Worm (Caenorhabditis elegans) whole organism, L4/young adult: ENCODE data around the gene F59B10.4.

Experiments
- W03F9.2 ChIP-seq: fragments of 150-350 bp; optimal IDR thresholded peaks from 2 replicates; lab custom pipeline; 2014; ENCODE audit warnings: missing biosample characterization, missing genetic modification characterization
- dao-5 ChIP-seq: sonication (generic microtip); optimal IDR thresholded peaks from 2 replicates; lab custom pipeline; 2016; ENCODE audit warnings: missing genotype, missing genetic modification characterization, moderate library complexity, missing compliant biosample characterization
- him-1 ChIP-seq: sonication (generic microtip); optimal IDR thresholded peaks from 2 replicates; lab custom pipeline; 2016; ENCODE audit warnings: missing genotype, missing genetic modification reagents, missing genetic modification characterization, missing compliant biosample characterization

DNA sequence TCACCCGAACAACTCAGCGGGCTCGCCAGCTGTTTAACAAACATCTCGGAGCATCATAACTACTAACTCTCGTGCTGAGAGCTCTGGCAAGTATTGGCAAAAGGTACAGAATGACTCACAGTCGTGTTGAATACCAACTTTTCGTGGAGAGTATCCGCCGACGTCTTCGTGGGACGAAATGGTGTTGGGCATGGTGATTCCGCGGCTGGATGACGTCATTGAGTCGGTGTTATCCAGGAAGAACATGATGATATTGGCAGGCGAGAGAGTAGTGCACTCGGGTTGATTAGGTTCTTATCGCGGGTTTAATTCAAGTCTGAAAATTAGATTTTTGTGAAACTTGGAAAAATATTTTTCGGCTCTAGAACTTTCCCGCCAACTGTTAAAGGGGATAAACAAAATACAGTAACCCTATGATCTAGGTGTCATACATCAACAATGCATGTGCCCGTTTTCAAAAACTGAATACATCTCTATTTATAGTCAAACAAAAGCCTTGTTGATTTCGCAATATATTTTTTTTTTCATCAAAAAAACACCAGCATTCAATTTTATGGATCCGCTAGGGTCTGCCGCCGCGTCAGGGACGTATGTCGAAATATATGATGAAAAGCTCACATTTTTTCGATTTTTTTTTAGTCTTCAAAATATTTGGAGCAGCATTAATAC is 34.6 kb upstream of the F59B10.4 start:
- no peak for TF ChIP-seq him-1
- TF ChIP-seq W03F9.2 (tag; lab: Kevin White, UChicago), result no peak
- no peak for TF ChIP-seq dao-5 (tag; lab: Kevin White, UChicago)
